Worm (Caenorhabditis elegans) whole organism, young adult: ENCODE results near the gene T02C1.2.
A peak's percentile ranks its signal among the peaks of the same experiment; 100 is the strongest.

Experiments used
- D2030.7 ChIP-seq: fragments of 200-800 bp; sonication (Bioruptor generic); IDR thresholded peaks from 2 replicates; pipeline ENCODE4 v1.3.6; 2022; ENCODE audit warnings: missing genetic modification reagents, missing genetic modification characterization, missing compliant biosample characterization
- F10E7.11 ChIP-seq: sonication (generic microtip); optimal IDR thresholded peaks from 2 replicates; lab custom pipeline; 2017; ENCODE audit warnings: mild to moderate bottlenecking, missing genetic modification characterization, moderate library complexity, missing compliant biosample characterization
- F37B4.10 ChIP-seq: fragments of 200-800 bp; sonication (Bioruptor generic); IDR thresholded peaks from 2 replicates; pipeline ENCODE4 v1.3.6; 2022; ENCODE audit warnings: missing genetic modification characterization, missing compliant biosample characterization
- F57A8.1 ChIP-seq: fragments of 200-800 bp; sonication (Bioruptor generic); optimal IDR thresholded peaks from 2 replicates; lab custom pipeline; 2018; ENCODE audit warnings: mild to moderate bottlenecking, missing genetic modification characterization, moderate library complexity, missing compliant biosample characterization
- F57C9.4 ChIP-seq: sonication (generic microtip); optimal IDR thresholded peaks from 2 replicates; lab custom pipeline; 2017; ENCODE audit warnings: mild to moderate bottlenecking, missing genetic modification characterization, missing compliant biosample characterization
- T07F8.4 ChIP-seq: sonication (generic microtip); optimal IDR thresholded peaks from 2 replicates; lab custom pipeline; 2016; ENCODE audit warnings: mild to moderate bottlenecking, missing genetic modification characterization, moderate library complexity, missing compliant biosample characterization
- Y56A3A.18 ChIP-seq: fragments of 200-800 bp; sonication (Bioruptor generic); IDR thresholded peaks from 2 replicates; pipeline ENCODE4 v1.3.6; 2022; ENCODE audit warnings: missing genetic modification reagents, missing genetic modification characterization, missing compliant biosample characterization
- Y95B8A.8 ChIP-seq: fragments of 200-800 bp; sonication (Bioruptor generic); IDR thresholded peaks from 2 replicates; pipeline ENCODE4 v1.3.6; 2022; ENCODE audit warnings: missing genetic modification reagents, missing genetic modification characterization, missing compliant biosample characterization
- ama-1 ChIP-seq, 3 experiments: fragments of 150-350 bp in 1 of 3; sonication (generic microtip) in 2 of 3; optimal IDR thresholded peaks; 2 replicates each; lab custom pipeline; 2014 to 2018; ENCODE audit warnings: missing biosample characterization in 2 of 3, missing genetic modification characterization in 2 of 3, missing genetic modification reagents in 2 of 3
- aptf-2 ChIP-seq: fragments of 200-800 bp; sonication (Bioruptor generic); conservative IDR thresholded peaks from 2 replicates; pipeline ENCODE4 v1.3.6; 2022; ENCODE audit warnings: missing genetic modification reagents, missing genetic modification characterization, missing compliant biosample characterization
- athp-1 ChIP-seq: sonication (generic microtip); optimal IDR thresholded peaks from 2 replicates; lab custom pipeline; 2017; ENCODE audit warnings: mild to moderate bottlenecking, missing genetic modification characterization, missing compliant biosample characterization
- attf-5 ChIP-seq: fragments of 200-800 bp; sonication (Bioruptor generic); optimal IDR thresholded peaks from 2 replicates; lab custom pipeline; 2018; ENCODE audit warnings: mild to moderate bottlenecking, missing genetic modification characterization, missing compliant biosample characterization
- bed-1 ChIP-seq: fragments of 200-800 bp; sonication (Bioruptor generic); IDR thresholded peaks from 2 replicates; pipeline ENCODE4 v1.3.6; 2022; ENCODE audit warnings: missing genetic modification reagents, missing genetic modification characterization, missing compliant biosample characterization
- cebp-2 ChIP-seq: fragments of 200-800 bp; sonication (Bioruptor generic); IDR thresholded peaks from 2 replicates; pipeline ENCODE4 v1.3.6; 2022; ENCODE audit warnings: missing genetic modification characterization, missing compliant biosample characterization
- ceh-100 ChIP-seq: fragments of 200-800 bp; sonication (Bioruptor generic); IDR thresholded peaks from 2 replicates; pipeline ENCODE4 v1.3.6; 2022; ENCODE audit warnings: missing genetic modification reagents, missing genetic modification characterization, missing compliant biosample characterization
- ceh-27 ChIP-seq: fragments of 200-800 bp; sonication (Bioruptor generic); optimal IDR thresholded peaks from 2 replicates; lab custom pipeline; 2018; ENCODE audit warnings: mild to moderate bottlenecking, missing genetic modification characterization, moderate library complexity, missing compliant biosample characterization
- ceh-79 ChIP-seq: sonication (generic microtip); optimal IDR thresholded peaks from 2 replicates; lab custom pipeline; 2017; ENCODE audit warnings: mild to moderate bottlenecking, missing genetic modification characterization, missing compliant biosample characterization
- egrh-3 ChIP-seq: fragments of 200-800 bp; sonication (Bioruptor generic); IDR thresholded peaks from 2 replicates; pipeline ENCODE4 v1.3.6; 2022; ENCODE audit warnings: missing genetic modification reagents, missing genetic modification characterization, missing compliant biosample characterization
- ets-4 ChIP-seq: fragments of 200-800 bp; sonication (Bioruptor generic); optimal IDR thresholded peaks from 2 replicates; lab custom pipeline; 2018; ENCODE audit warnings: mild to moderate bottlenecking, missing genetic modification characterization, missing compliant biosample characterization
- gei-17 ChIP-seq: fragments of 200-800 bp; sonication (Bioruptor generic); optimal IDR thresholded peaks from 2 replicates; lab custom pipeline; 2018; ENCODE audit warnings: mild to moderate bottlenecking, missing genetic modification characterization, missing compliant biosample characterization
- him-1 ChIP-seq: sonication (generic microtip); optimal IDR thresholded peaks from 2 replicates; lab custom pipeline; 2016; ENCODE audit warnings: missing genotype, missing genetic modification reagents, missing genetic modification characterization, missing compliant biosample characterization
- hlh-12 ChIP-seq: sonication (generic microtip); optimal IDR thresholded peaks from 2 replicates; lab custom pipeline; 2016; ENCODE audit warnings: missing genetic modification characterization, missing compliant biosample characterization
- hlh-26 ChIP-seq: fragments of 200-800 bp; sonication (Bioruptor generic); conservative IDR thresholded peaks from 2 replicates; pipeline ENCODE4 v1.3.6; 2022; ENCODE audit warnings: missing genetic modification reagents, missing genetic modification characterization, missing compliant biosample characterization
- hmg-1.2 ChIP-seq: fragments of 200-800 bp; sonication (Bioruptor generic); IDR thresholded peaks from 2 replicates; pipeline ENCODE4 v1.3.6; 2022; ENCODE audit warnings: missing genetic modification reagents, missing genetic modification characterization, missing compliant biosample characterization
- hsf-1 ChIP-seq: fragments of 200-800 bp; sonication (Bioruptor generic); IDR thresholded peaks from 2 replicates; pipeline ENCODE4 v1.3.6; 2022; ENCODE audit warnings: missing genetic modification reagents, missing genetic modification characterization, missing compliant biosample characterization
- let-607 ChIP-seq, 2 experiments: fragments of 200-800 bp in 1 of 2; sonication (Bioruptor generic) in 1 of 2; sonication (generic microtip) in 1 of 2; optimal IDR thresholded peaks; 2 replicates each; lab custom pipeline; 2016 to 2018; ENCODE audit warnings: mild to moderate bottlenecking in 2 of 2, missing compliant biosample characterization in 2 of 2, missing genetic modification characterization in 2 of 2, moderate library complexity in 2 of 2, missing genotype in 1 of 2
- lin-26 ChIP-seq: fragments of 200-800 bp; sonication (Bioruptor generic); IDR thresholded peaks from 2 replicates; pipeline ENCODE4 v1.3.6; 2022; ENCODE audit warnings: missing genetic modification reagents, missing genetic modification characterization, missing compliant biosample characterization
- mcd-1 ChIP-seq: fragments of 200-800 bp; sonication (Bioruptor generic); IDR thresholded peaks from 2 replicates; pipeline ENCODE4 v1.3.6; 2022; ENCODE audit warnings: missing genetic modification reagents, missing genetic modification characterization, missing compliant biosample characterization
- nfya-1 ChIP-seq: sonication (generic microtip); optimal IDR thresholded peaks from 2 replicates; lab custom pipeline; 2017; ENCODE audit warnings: antibody characterized with exemption, missing compliant biosample characterization, missing genetic modification characterization, borderline replicate concordance; ENCODE audit not compliant: insufficient read depth
- nfya-2 ChIP-seq: fragments of 200-800 bp; sonication (Bioruptor generic); IDR thresholded peaks from 2 replicates; pipeline ENCODE4 v1.3.6; 2022; ENCODE audit warnings: missing genetic modification reagents, missing genetic modification characterization, missing compliant biosample characterization
- nhr-80 ChIP-seq: sonication (generic microtip); optimal IDR thresholded peaks from 2 replicates; lab custom pipeline; 2016; ENCODE audit warnings: missing genetic modification characterization, missing compliant biosample characterization
- repo-1 ChIP-seq: sonication (generic microtip); optimal IDR thresholded peaks from 2 replicates; lab custom pipeline; 2017; ENCODE audit warnings: mild to moderate bottlenecking, missing genetic modification characterization, missing compliant biosample characterization
- sdz-38 ChIP-seq: sonication (generic microtip); optimal IDR thresholded peaks from 2 replicates; lab custom pipeline; 2016; ENCODE audit warnings: missing genotype, missing genetic modification characterization, missing compliant biosample characterization
- sea-2 ChIP-seq: fragments of 200-800 bp; sonication (Bioruptor generic); IDR thresholded peaks from 2 replicates; pipeline ENCODE4 v1.3.6; 2022; ENCODE audit warnings: missing genetic modification characterization, missing compliant biosample characterization
- unc-62 ChIP-seq: fragments of 150-350 bp; optimal IDR thresholded peaks from 2 replicates; lab custom pipeline; 2014; ENCODE audit warnings: missing biosample characterization, missing genetic modification reagents, missing genetic modification characterization
- xnd-1 ChIP-seq: sonication (generic microtip); optimal IDR thresholded peaks from 2 replicates; lab custom pipeline; 2016; ENCODE audit warnings: missing genotype, missing genetic modification reagents, missing genetic modification characterization, missing compliant biosample characterization
- zim-3 ChIP-seq: sonication (generic microtip); optimal IDR thresholded peaks from 2 replicates; lab custom pipeline; 2017; ENCODE audit warnings: mild to moderate bottlenecking, missing genetic modification characterization, moderate library complexity, missing compliant biosample characterization
- ztf-22 ChIP-seq: fragments of 200-800 bp; sonication (Bioruptor generic); optimal IDR thresholded peaks from 2 replicates; lab custom pipeline; 2018; ENCODE audit warnings: mild to moderate bottlenecking, missing genetic modification characterization, moderate library complexity, missing compliant biosample characterization
- ztf-25 ChIP-seq: fragments of 200-800 bp; sonication (Bioruptor generic); IDR thresholded peaks from 2 replicates; pipeline ENCODE4 v1.3.6; 2022; ENCODE audit warnings: missing genetic modification reagents, missing genetic modification characterization, missing compliant biosample characterization

The T02C1.2 gene

ce11 chrIII:9237626-9238025, 13.2 kb upstream of the T02C1.2 start:
- TF ChIP-seq athp-1 (tag; lab: Kevin White, UChicago) (no peak), sdz-38 (tag; lab: Kevin White, UChicago) (no peak), F57A8.1 (GFP tag; lab: Kevin White, UChicago) (no peak), mcd-1 (GFP tag; lab: Robert Waterston, UW) (no peak), Y95B8A.8 (GFP tag; lab: Robert Waterston, UW) (no peak), him-1 (no peak), nhr-80 (tag; lab: Kevin White, UChicago) (peak; percentile 54), let-607 (tag; optimal IDR thresholded peaks at IDR 0.05; lab: Kevin White, UChicago) (no peak)

DNA sequence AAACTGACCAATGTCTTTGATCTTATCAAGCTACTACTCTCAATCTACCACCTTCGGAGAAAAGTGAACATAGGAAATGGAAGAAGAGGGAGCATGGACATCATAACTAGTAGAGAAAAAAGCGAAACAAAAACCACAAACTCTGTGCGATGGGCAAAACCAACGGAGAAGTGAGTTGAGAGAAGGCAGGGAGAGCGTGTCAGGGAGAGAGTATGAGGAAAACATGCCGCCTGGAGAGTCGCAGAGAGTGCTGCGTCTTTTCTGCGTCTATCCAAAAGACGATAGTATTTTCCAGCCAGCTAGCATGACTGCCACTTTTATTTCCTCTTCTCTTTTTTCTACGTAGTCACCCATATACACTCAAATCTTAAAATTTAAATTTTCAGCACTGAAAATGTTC, 10.8 kb upstream of the T02C1.2 start, which contains the start of gene saeg-2:
Gene saeg-2, plus strand, starts transcription at position 381 of the 400 bp plus-strand sequence.
- TF ChIP-seq nfya-2 (GFP tag; lab: Robert Waterston, UW) = no peak
- no peak for TF ChIP-seq zim-3 (tag; lab: Kevin White, UChicago)
- no peak for TF ChIP-seq gei-17 (GFP tag; lab: Kevin White, UChicago)
- TF ChIP-seq mcd-1 (GFP tag; lab: Robert Waterston, UW) = 0 out of 2 replicates have a peak, but pooled peaks have one; percentile 15
- TF ChIP-seq ceh-79 = no peak
- no peak for TF ChIP-seq aptf-2 (GFP tag; lab: Robert Waterston, UW)
- TF ChIP-seq ztf-22 (GFP tag; lab: Kevin White, UChicago) = no peak
- no peak for TF ChIP-seq Y56A3A.18 (GFP tag; lab: Robert Waterston, UW)
- TF ChIP-seq ets-4 (GFP tag; lab: Kevin White, UChicago) = peak; percentile 22
- no peak for TF ChIP-seq D2030.7 (GFP tag; lab: Robert Waterston, UW)
- TF ChIP-seq attf-5 = peak; percentile 4
- peak; percentile 68; the same call in 1 of the 2 replicates for TF ChIP-seq hmg-1.2 (GFP tag; lab: Robert Waterston, UW)
- no peak for TF ChIP-seq sea-2 (GFP tag; lab: Robert Waterston, UW)
- TF ChIP-seq F57A8.1 (GFP tag; lab: Kevin White, UChicago) = no peak
- TF ChIP-seq ceh-27 (GFP tag; lab: Kevin White, UChicago) = peak; percentile 24
- no peak for TF ChIP-seq bed-1 (GFP tag; lab: Robert Waterston, UW)
- TF ChIP-seq ceh-100 = no peak
- TF ChIP-seq unc-62 (GFP tag; lab: Kevin White, UChicago) = no peak
- TF ChIP-seq hsf-1 (GFP tag; lab: Robert Waterston, UW) = no peak
- no peak for TF ChIP-seq F37B4.10 (GFP tag; lab: Robert Waterston, UW)
- peak; percentile 75 for TF ChIP-seq nhr-80 (tag; lab: Kevin White, UChicago)
- TF ChIP-seq T07F8.4 = no peak
- no peak for TF ChIP-seq xnd-1 (tag; lab: Kevin White, UChicago)
- no peak for TF ChIP-seq hlh-26 (GFP tag; lab: Robert Waterston, UW)
- no peak for TF ChIP-seq let-607 (tag; optimal IDR thresholded peaks at IDR 0.05; lab: Kevin White, UChicago)
- no peak for TF ChIP-seq F57C9.4 (tag; lab: Kevin White, UChicago)
- no peak for TF ChIP-seq nfya-1

DNA sequence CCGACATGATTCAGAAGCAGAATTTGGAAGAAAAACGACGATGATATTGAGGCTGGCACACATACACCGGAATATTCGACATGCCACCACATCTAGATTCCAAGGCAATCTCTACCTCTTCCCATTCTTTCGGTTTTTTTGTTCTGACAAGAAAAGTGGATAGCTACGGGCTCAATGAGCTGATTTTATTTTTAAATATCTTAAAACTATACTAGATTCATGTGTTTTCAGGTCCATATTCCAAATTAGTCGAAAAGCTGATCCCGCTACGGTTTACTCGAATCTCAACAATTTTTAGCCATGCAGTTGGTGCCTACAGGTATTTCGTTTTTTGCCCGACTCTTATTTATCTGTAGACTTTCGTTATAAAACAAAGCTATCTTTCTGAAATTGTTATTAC, 8.2 kb upstream of the T02C1.2 start, which contains the start of gene dat-1:
Gene dat-1, plus strand, starts transcription at position 301 of the 400 bp plus-strand sequence.
- TF ChIP-seq gei-17 (GFP tag; lab: Kevin White, UChicago) = no peak
- no peak for TF ChIP-seq zim-3 (tag; lab: Kevin White, UChicago)
- TF ChIP-seq F10E7.11 (tag; lab: Kevin White, UChicago) = no peak
- TF ChIP-seq egrh-3 (GFP tag; lab: Robert Waterston, UW) = no peak
- TF ChIP-seq lin-26 = no peak
- no peak for TF ChIP-seq ama-1 (optimal IDR thresholded peaks at IDR 0.05; lab: Kevin White, UChicago)
- no peak for TF ChIP-seq ama-1 (GFP tag; optimal IDR thresholded peaks at IDR 0.05; lab: Kevin White, UChicago)
- no peak for TF ChIP-seq hlh-12
- TF ChIP-seq repo-1 (tag; lab: Kevin White, UChicago) = no peak
- no peak for TF ChIP-seq ztf-25 (GFP tag; lab: Robert Waterston, UW)
- no peak for TF ChIP-seq cebp-2 (GFP tag; lab: Robert Waterston, UW)
